Worm (Caenorhabditis elegans): ENCODE results near the gene H20J04.1.
A peak's percentile ranks its signal among the peaks of the same experiment; 100 is the strongest.

Gene H20J04.1

ce11 chrII:4316011-4316410 lies 39.4 kb upstream of the H20J04.1 start, which contains the start of gene srw-40:
Gene srw-40 (minus strand): TSS chrII:4316111.
- TF ChIP-seq aha-1 (tag) (peak; percentile 47), Y5F2A.4 (GFP tag; optimal IDR thresholded peaks at IDR 0.05) (no peak)

DNA sequence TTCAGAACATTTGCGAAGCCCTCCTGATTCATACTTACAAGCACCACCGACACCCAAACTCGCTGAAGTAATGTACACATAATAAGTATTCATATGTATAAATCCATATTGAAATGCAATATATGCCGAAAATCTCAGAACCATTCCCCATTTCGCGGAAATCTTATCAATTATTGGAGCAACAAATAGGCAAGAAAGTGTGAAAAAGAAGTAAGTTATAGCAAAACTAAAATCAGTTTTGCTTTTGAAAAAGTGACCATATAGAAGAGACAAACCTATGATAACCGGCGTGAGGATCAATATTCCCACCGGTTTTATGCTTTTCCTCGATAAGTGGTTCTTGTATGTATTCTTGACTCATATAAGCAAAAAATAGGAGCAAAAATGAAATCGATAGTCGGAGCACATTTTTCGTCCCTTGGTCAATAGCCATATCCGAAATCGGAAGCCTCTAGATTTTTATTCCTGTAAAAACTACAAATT lies 35.8 kb upstream of the H20J04.1 start, which contains the start of gene Y52E8A.6:
Y52E8A.6 (minus strand) TSS at position 433 of the 483 bp plus-strand sequence.
- TF ChIP-seq tra-1 (GFP tag; IDR thresholded peaks at IDR 0.05) (no peak), nhr-25 (tag; optimal IDR thresholded peaks at IDR 0.05; ENCODE audit: borderline replicate concordance, insufficient read depth) (no peak), F26F4.8 (GFP tag; conservative IDR thresholded peaks at IDR 0.05) (no peak), aha-1 (tag) (peak; percentile 97), rbr-2 (tag; optimal IDR thresholded peaks at IDR 0.05) (no peak)

DNA sequence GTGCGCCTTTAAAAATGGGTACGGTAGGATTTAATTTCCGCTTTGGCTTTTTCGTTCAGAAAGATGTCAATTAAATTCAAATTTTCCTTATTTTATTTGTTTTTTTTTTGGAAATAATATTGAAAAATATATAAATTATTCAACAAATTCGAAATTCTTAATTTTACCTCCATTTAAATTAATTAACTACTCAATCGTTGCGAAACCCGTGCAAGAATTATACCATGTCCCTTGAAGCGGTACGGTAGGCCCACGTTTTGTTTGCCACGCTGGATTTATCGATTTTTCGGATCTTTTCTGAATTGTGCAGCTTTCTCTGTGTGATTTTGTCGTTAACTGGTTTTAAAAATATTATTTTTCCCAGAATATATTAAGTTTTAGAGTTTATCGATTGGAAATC lies 35.0 kb upstream of the H20J04.1 start, which contains the start of gene Y52E8A.2:
Y52E8A.2 (plus strand) TSS at position 382 of the 400 bp plus-strand sequence.
- TF ChIP-seq nhr-48 (tag; optimal IDR thresholded peaks at IDR 0.05) (no peak), unc-130 (GFP tag; optimal IDR thresholded peaks at IDR 0.05) (peak; percentile 12)

ce11 chrII:4321766-4322165 lies 33.6 kb upstream of the H20J04.1 start, which contains the start of gene Y52E8A.1:
Gene Y52E8A.1 (plus strand): TSS chrII:4322066.
- TF ChIP-seq ztf-11 (tag; optimal IDR thresholded peaks at IDR 0.05) (no peak), unc-62 (GFP tag; optimal IDR thresholded peaks at IDR 0.05 in 1 of 2) (peak in 1 of 2 experiments; percentile 17), unc-62 (tag; optimal IDR thresholded peaks at IDR 0.05) (no peak)

ce11 chrII:4322871-4323270 lies 32.5 kb upstream of the H20J04.1 start, which contains the start of gene H20J04.6:
Gene H20J04.6 (plus strand): TSS chrII:4323256.
- TF ChIP-seq dpl-1 (GFP tag; optimal IDR thresholded peaks at IDR 0.05) (peak; percentile 62), snpc-1.2 (GFP tag; IDR thresholded peaks at IDR 0.05) (no peak)

- no peak for TF ChIP-seq nhr-76 (tag; optimal IDR thresholded peaks at IDR 0.05)
- TF ChIP-seq cey-2 (tag; optimal IDR thresholded peaks at IDR 0.05; ENCODE audit: borderline replicate concordance, insufficient read depth) = no peak
- no peak for TF ChIP-seq nhr-237 (tag; optimal IDR thresholded peaks at IDR 0.05)
- TF ChIP-seq hmg-1.1 (GFP tag; IDR thresholded peaks at IDR 0.05) = no peak
- no peak for TF ChIP-seq nhr-6 (tag; optimal IDR thresholded peaks at IDR 0.05)
- TF ChIP-seq lin-39 (tag; optimal IDR thresholded peaks at IDR 0.05) = no peak
- no peak for TF ChIP-seq zag-1 (tag; optimal IDR thresholded peaks at IDR 0.05)
- TF ChIP-seq unc-130 (GFP tag; optimal IDR thresholded peaks at IDR 0.05) = no peak
- TF ChIP-seq snpc-1.2 (GFP tag; IDR thresholded peaks at IDR 0.05) = no peak
- TF ChIP-seq mxl-3 (GFP tag; optimal IDR thresholded peaks at IDR 0.05) = no peak
- no peak for TF ChIP-seq dmd-6 (GFP tag; IDR thresholded peaks at IDR 0.05)
- TF ChIP-seq ama-1 (optimal IDR thresholded peaks at IDR 0.05) = no peak
- TF ChIP-seq lim-7 (GFP tag; IDR thresholded peaks at IDR 0.05) = no peak
- TF ChIP-seq zfp-2 (tag; optimal IDR thresholded peaks at IDR 0.05) = no peak
- no peak for TF ChIP-seq tag-97 (GFP tag; IDR thresholded peaks at IDR 0.05)
Measured at ce11 chrII:4324061-4324460, 31.4 kb upstream of the H20J04.1 start, which contains the start of gene mog-2. Gene mog-2 (plus strand): TSS chrII:4324361.

DNA sequence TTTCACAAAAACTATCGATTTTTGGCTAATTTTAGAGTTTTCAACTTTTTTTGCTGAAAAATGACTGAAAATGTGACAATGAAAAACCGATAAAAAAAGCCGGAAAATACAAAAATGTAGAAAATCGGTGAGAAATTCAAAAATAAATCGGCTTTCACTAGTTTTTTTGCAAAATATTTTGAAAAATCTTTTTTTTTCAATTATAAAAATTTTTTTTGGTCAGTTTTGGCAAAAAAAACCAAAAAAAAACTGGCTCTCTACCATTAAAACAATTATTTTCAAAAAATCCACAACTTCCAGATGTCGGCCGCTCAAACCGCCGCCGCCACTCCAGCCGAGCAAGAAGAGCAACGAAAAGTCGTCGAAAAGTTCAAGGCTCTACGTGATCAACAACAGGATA lies 29.0 kb upstream of the H20J04.1 start, which contains the start of gene pfd-2:
pfd-2 (plus strand) TSS at position 301 of the 400 bp plus-strand sequence.
- TF ChIP-seq dmd-9 (GFP tag; IDR thresholded peaks at IDR 0.05) (no peak), zfp-2 (tag; optimal IDR thresholded peaks at IDR 0.05) (no peak), hlh-11 (tag; optimal IDR thresholded peaks at IDR 0.05) (no peak), lin-1 (GFP tag; IDR thresholded peaks at IDR 0.05) (no peak), gei-8 (GFP tag; optimal IDR thresholded peaks at IDR 0.05) (no peak), nhr-42 (GFP tag; IDR thresholded peaks at IDR 0.05) (no peak), nhr-48 (tag; optimal IDR thresholded peaks at IDR 0.05) (no peak), mxl-3 (GFP tag; optimal IDR thresholded peaks at IDR 0.05) (no peak), lim-7 (GFP tag; IDR thresholded peaks at IDR 0.05) (no peak), lin-15B (tag; optimal IDR thresholded peaks at IDR 0.05) (no peak), nhr-41 (GFP tag; IDR thresholded peaks at IDR 0.05) (no peak), lir-3 (tag; optimal IDR thresholded peaks at IDR 0.05) (no peak), nhr-237 (tag; optimal IDR thresholded peaks at IDR 0.05) (no peak), lin-39 (tag; optimal IDR thresholded peaks at IDR 0.05) (no peak), ceh-62 (tag; optimal IDR thresholded peaks at IDR 0.05) (no peak)
